Worm (Caenorhabditis elegans): ENCODE data around the gene rrp-8.

DNA sequence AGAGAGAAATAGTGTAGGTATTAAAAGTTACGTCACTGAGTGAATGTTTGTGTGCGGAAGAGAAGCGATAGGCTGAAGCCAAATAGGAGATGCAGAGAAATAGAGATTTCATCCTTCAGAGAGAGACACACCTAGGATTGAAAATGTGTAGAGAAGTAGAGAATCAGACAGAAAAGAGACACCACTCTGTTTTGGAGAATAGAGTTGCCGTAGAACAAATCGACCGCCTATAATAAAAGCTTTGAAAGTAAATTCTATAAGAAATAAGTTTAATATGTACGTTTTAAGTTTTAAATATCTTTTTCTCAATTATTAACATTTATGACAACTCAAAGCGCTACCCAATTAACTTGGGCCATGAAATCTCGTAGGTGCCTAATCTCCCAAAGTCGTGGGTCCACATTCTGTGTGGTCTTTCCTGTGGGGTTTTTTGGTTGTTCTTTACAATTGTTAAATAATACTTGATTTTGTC is 14.1 kb downstream of the rrp-8 start, which contains the start of gene T07A9.12:
- TF ChIP-seq ref-1 (GFP tag; conservative IDR thresholded peaks at IDR 0.05) (no peak), klf-2 (GFP tag; conservative IDR thresholded peaks at IDR 0.05) (no peak), cog-1 (tag; optimal IDR thresholded peaks at IDR 0.05) (peak; percentile 77), tab-1 (GFP tag; IDR thresholded peaks at IDR 0.05) (no peak)

Data from whole organism, midembryonic.